Worm (Caenorhabditis elegans) whole organism, L3 larva: ENCODE results near the gene Y15E3A.5.

Experiments
- R02D3.7 ChIP-seq: fragments of 150-350 bp; optimal IDR thresholded peaks from 2 replicates; lab custom pipeline; 2014; ENCODE audit warnings: missing biosample characterization, missing genetic modification characterization
- elt-3 ChIP-seq, 3 experiments: fragments of 150-350 bp in 1 of 3; sonication (generic microtip) in 2 of 3; optimal IDR thresholded peaks; 2 replicates in 2 of 3; 4 replicates in 1 of 3; lab custom pipeline; 2014 to 2017; ENCODE audit warnings: missing biosample characterization in 3 of 3, missing genetic modification characterization in 3 of 3
- nhr-76 ChIP-seq: fragments of 150-350 bp; sonication (generic microtip); optimal IDR thresholded peaks from 5 replicates; lab custom pipeline; 2014; ENCODE audit warnings: missing biosample characterization, missing genetic modification characterization
- tbx-2 ChIP-seq: sonication (generic microtip); optimal IDR thresholded peaks from 2 replicates; lab custom pipeline; 2016; ENCODE audit warnings: mild to moderate bottlenecking, missing genetic modification characterization, missing compliant biosample characterization

DNA sequence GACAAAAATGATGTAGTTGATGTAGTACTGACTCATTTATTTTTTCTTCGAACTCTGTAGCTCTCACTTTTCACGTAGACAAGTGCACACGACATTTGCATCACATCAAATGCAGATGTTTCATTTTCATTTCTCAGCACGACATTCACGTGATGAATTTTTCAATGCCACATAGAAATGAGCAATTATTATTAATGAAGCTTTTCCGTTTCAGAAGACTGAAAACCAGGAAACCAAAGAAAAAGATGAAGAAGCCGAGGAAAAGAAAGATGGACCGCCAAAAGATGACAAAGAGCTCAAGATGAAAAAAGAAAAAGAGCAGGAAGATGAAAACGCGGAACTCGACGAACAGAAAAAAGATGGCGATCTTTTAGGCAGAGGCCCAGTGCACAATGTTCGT is 15.2 kb downstream of the Y15E3A.5 start:
- TF ChIP-seq R02D3.7 (tag; lab: Kevin White, UChicago) (no peak), tbx-2 (no peak), elt-3 (tag; optimal IDR thresholded peaks at IDR 0.05; lab: Kevin White, UChicago) (no peak), nhr-76 (tag; lab: Kevin White, UChicago) (no peak)
